Fruit fly (Drosophila melanogaster) whole organism, pupa: ENCODE results near the gene Mtr3.
A peak's percentile ranks its signal among the peaks of the same experiment; 100 is the strongest.

Experiments used
- CG10348 ChIP-seq: fragments of 200-800 bp; sonication (Bioruptor generic); IDR thresholded peaks from 2 replicates; pipeline ENCODE4 v1.3.6; 2022; ENCODE audit warnings: missing biosample characterization, missing genetic modification characterization
- CG12605 ChIP-seq: fragments of 200-800 bp; sonication (Bioruptor generic); IDR thresholded peaks from 2 replicates; pipeline ENCODE4 v1.3.6; 2022; ENCODE audit warnings: missing biosample characterization, missing genetic modification characterization
- CG13204 ChIP-seq: fragments of 200-800 bp; sonication (Bioruptor generic); optimal IDR thresholded peaks from 2 replicates; lab custom pipeline; 2018; ENCODE audit warnings: missing biosample characterization, mild to moderate bottlenecking, missing genetic modification characterization, moderate library complexity
- CG14655 ChIP-seq: fragments of 200-800 bp; sonication (Bioruptor generic); optimal IDR thresholded peaks from 3 replicates; lab custom pipeline; 2017; ENCODE audit warnings: mild to moderate bottlenecking, missing biosample characterization, missing genetic modification reagents, missing genetic modification characterization
- CG15710 ChIP-seq: fragments of 200-800 bp; sonication (Bioruptor generic); optimal IDR thresholded peaks from 2 replicates; lab custom pipeline; 2018; ENCODE audit warnings: missing biosample characterization, mild to moderate bottlenecking, missing genetic modification characterization, moderate library complexity
- CG17806 ChIP-seq: fragments of 200-800 bp; sonication (Bioruptor generic); optimal IDR thresholded peaks from 2 replicates; lab custom pipeline; 2018; ENCODE audit warnings: missing biosample characterization, mild to moderate bottlenecking, missing genetic modification characterization, moderate library complexity
- CG32121 ChIP-seq: fragments of 200-800 bp; sonication (Bioruptor generic); IDR thresholded peaks from 2 replicates; pipeline ENCODE4 v1.3.6; 2022; ENCODE audit warnings: missing biosample characterization, missing genetic modification characterization
- CG34367 ChIP-seq: fragments of 200-800 bp; sonication (Bioruptor generic); optimal IDR thresholded peaks from 2 replicates; lab custom pipeline; 2018; ENCODE audit warnings: missing biosample characterization, mild to moderate bottlenecking, missing genetic modification characterization
- CG4496 ChIP-seq: fragments of 200-800 bp; sonication (Bioruptor generic); IDR thresholded peaks from 3 replicates; pipeline ENCODE4 v1.3.6; 2022; ENCODE audit warnings: missing biosample characterization, missing genetic modification characterization
- CG8159 ChIP-seq: fragments of 200-800 bp; sonication (Bioruptor generic); optimal IDR thresholded peaks from 3 replicates; lab custom pipeline; 2018; ENCODE audit warnings: missing biosample characterization, mild to moderate bottlenecking, missing genetic modification characterization, moderate library complexity
- CG8301 ChIP-seq: fragments of 200-800 bp; sonication (Bioruptor generic); optimal IDR thresholded peaks from 2 replicates; lab custom pipeline; 2018; ENCODE audit warnings: missing biosample characterization, mild to moderate bottlenecking, missing genetic modification characterization
- CG9948 ChIP-seq: fragments of 200-800 bp; sonication (Bioruptor generic); optimal IDR thresholded peaks from 2 replicates; lab custom pipeline; 2018; ENCODE audit warnings: missing biosample characterization, mild to moderate bottlenecking, missing genetic modification characterization, moderate library complexity
- D1 ChIP-seq: fragments of 200-800 bp; sonication (Bioruptor generic); optimal IDR thresholded peaks from 2 replicates; lab custom pipeline; 2018; ENCODE audit warnings: missing biosample characterization, mild to moderate bottlenecking, missing genetic modification characterization, moderate library complexity
- EcR ChIP-seq: fragments of 200-800 bp; sonication (Bioruptor generic); optimal IDR thresholded peaks from 3 replicates; lab custom pipeline; 2019; ENCODE audit warnings: missing biosample characterization, missing genetic modification characterization, mild to moderate bottlenecking, moderate library complexity, missing genetic modification reagents
- Ets98B ChIP-seq: fragments of 200-800 bp; sonication (Bioruptor generic); IDR thresholded peaks from 2 replicates; pipeline ENCODE4 v1.3.6; 2022; ENCODE audit warnings: missing biosample characterization, missing genetic modification characterization
- Pif1A ChIP-seq: fragments of 200-800 bp; sonication (Bioruptor generic); optimal IDR thresholded peaks from 3 replicates; lab custom pipeline; 2016; ENCODE audit warnings: missing biosample characterization, missing genetic modification characterization
- Pif1B ChIP-seq: fragments of 200-800 bp; sonication (Bioruptor generic); optimal IDR thresholded peaks from 3 replicates; lab custom pipeline; 2016; ENCODE audit warnings: missing biosample characterization, missing genetic modification characterization
- Snoo ChIP-seq: fragments of 200-800 bp; sonication (Bioruptor generic); optimal IDR thresholded peaks from 3 replicates; lab custom pipeline; 2017; ENCODE audit warnings: missing biosample characterization, mild to moderate bottlenecking, missing genetic modification characterization, inconsistent platforms
- fd96Ca ChIP-seq: fragments of 200-800 bp; sonication (Bioruptor generic); IDR thresholded peaks from 3 replicates; pipeline ENCODE4 v1.3.6; 2022; ENCODE audit warnings: missing biosample characterization, missing genetic modification characterization
- gl ChIP-seq: fragments of 200-800 bp; sonication (Bioruptor generic); optimal IDR thresholded peaks from 2 replicates; lab custom pipeline; 2018; ENCODE audit warnings: missing biosample characterization, mild to moderate bottlenecking, missing genetic modification characterization
- rn ChIP-seq: fragments of 200-800 bp; sonication (Bioruptor generic); IDR thresholded peaks from 2 replicates; pipeline ENCODE4 v1.3.6; 2022; ENCODE audit warnings: missing biosample characterization, missing genetic modification characterization

The Mtr3 gene

dm6 chr3L:19896280-19896891 is 17.1 kb downstream of the Mtr3 start:
- TF ChIP-seq Ets98B (GFP tag; lab: Robert Waterston, UW) (no peak; the same call in 1 of the 2 replicates), CG12605 (GFP tag; lab: Robert Waterston, UW) (peak; percentile 7; the same call in 1 of the 2 replicates), CG4496 (GFP tag; lab: Robert Waterston, UW) (0 out of 3 replicates have a peak, but pooled peaks have one; percentile 11)

- TF ChIP-seq CG15710 (tag; lab: Kevin White, UChicago) (peak; percentile 6), CG13204 (GFP tag; lab: Kevin White, UChicago) (peak; percentile 60), gl (peak; percentile 47), CG32121 (GFP tag; lab: Robert Waterston, UW) (peak; percentile 45; the same call in 1 of the 2 replicates), EcR (peak; percentile 90), CG12605 (GFP tag; lab: Robert Waterston, UW) (peak; percentile 25; the same call in 1 of the 2 replicates), rn (GFP tag; lab: Robert Waterston, UW) (no peak), CG4496 (GFP tag; lab: Robert Waterston, UW) (peak; percentile 48; the same call in 1 of the 3 replicates), Pif1B (GFP tag; lab: Kevin White, UChicago) (no peak), CG9948 (no peak), CG8301 (no peak), fd96Ca (GFP tag; lab: Robert Waterston, UW) (peak; percentile 66; the same call in 1 of the 3 replicates), D1 (tag; lab: Kevin White, UChicago) (no peak), Snoo (tag; lab: Kevin White, UChicago) (no peak), Ets98B (GFP tag; lab: Robert Waterston, UW) (peak; percentile 45; the same call in 1 of the 2 replicates), CG14655 (GFP tag; lab: Kevin White, UChicago) (no peak)
Measured at dm6 chr3L:19895556-19895995, 17.9 kb downstream of the Mtr3 start.

dm6 chr3L:19873488-19873887 is 40.0 kb downstream of the Mtr3 start:
- TF ChIP-seq CG13204 (GFP tag; lab: Kevin White, UChicago) (no peak), CG9948 (no peak), fd96Ca (GFP tag; lab: Robert Waterston, UW) (no peak), CG14655 (GFP tag; lab: Kevin White, UChicago) (no peak), CG8159 (tag; lab: Kevin White, UChicago) (no peak), CG8301 (no peak), CG4496 (GFP tag; lab: Robert Waterston, UW) (no peak), Ets98B (GFP tag; lab: Robert Waterston, UW) (no peak), CG17806 (tag; lab: Kevin White, UChicago) (no peak), gl (no peak), CG10348 (no peak), CG32121 (GFP tag; lab: Robert Waterston, UW) (no peak)

dm6 chr3L:19872465-19872883 is 41.0 kb downstream of the Mtr3 start:
- TF ChIP-seq CG4496 (GFP tag; lab: Robert Waterston, UW) = 0 out of 3 replicates have a peak, but pooled peaks have one; percentile 35
- TF ChIP-seq EcR = peak; percentile 67
- TF ChIP-seq CG14655 (GFP tag; lab: Kevin White, UChicago) = no peak
- no peak for TF ChIP-seq CG15710 (tag; lab: Kevin White, UChicago)
- no peak for TF ChIP-seq CG34367 (tag; lab: Kevin White, UChicago)
- TF ChIP-seq D1 (tag; lab: Kevin White, UChicago) = no peak

- TF ChIP-seq CG9948 (no peak), gl (no peak), fd96Ca (GFP tag; lab: Robert Waterston, UW) (no peak), Ets98B (GFP tag; lab: Robert Waterston, UW) (no peak), CG4496 (GFP tag; lab: Robert Waterston, UW) (no peak), CG14655 (GFP tag; lab: Kevin White, UChicago) (no peak), CG34367 (tag; lab: Kevin White, UChicago) (no peak), CG13204 (GFP tag; lab: Kevin White, UChicago) (no peak), CG15710 (tag; lab: Kevin White, UChicago) (no peak)
- TF ChIP-seq, all 21 proteins: peak for 0
Measured at dm6 chr3L:19871667-19871931, 41.9 kb downstream of the Mtr3 start.

dm6 chr3L:19870843-19871666 is 42.5 kb downstream of the Mtr3 start, which contains the start of the genes Rab8 and Usp32:
Gene Rab8, minus strand, starts transcription at chr3L:19871078.
Gene Usp32, plus strand, starts transcription at chr3L:19871139.
- TF ChIP-seq Snoo (tag; lab: Kevin White, UChicago) (peak; percentile 53), rn (GFP tag; lab: Robert Waterston, UW) (no peak), CG9948 (no peak), CG15710 (tag; lab: Kevin White, UChicago) (peak; percentile 35), CG34367 (tag; lab: Kevin White, UChicago) (peak; percentile 23), fd96Ca (GFP tag; lab: Robert Waterston, UW) (peak; percentile 67; the same call in 1 of the 3 replicates), Ets98B (GFP tag; lab: Robert Waterston, UW) (no peak; the same call in 1 of the 2 replicates), CG32121 (GFP tag; lab: Robert Waterston, UW) (no peak), EcR (no peak), gl (no peak), Pif1B (GFP tag; lab: Kevin White, UChicago) (peak; percentile 42), CG13204 (GFP tag; lab: Kevin White, UChicago) (no peak), CG17806 (tag; lab: Kevin White, UChicago) (no peak), CG14655 (GFP tag; lab: Kevin White, UChicago) (no peak), CG8301 (no peak), CG12605 (GFP tag; lab: Robert Waterston, UW) (no peak), Pif1A (GFP tag; lab: Kevin White, UChicago) (no peak), D1 (tag; lab: Kevin White, UChicago) (no peak), CG8159 (tag; lab: Kevin White, UChicago) (peak; percentile 52), CG4496 (GFP tag; lab: Robert Waterston, UW) (peak; percentile 70), CG10348 (no peak)
